Worm (Caenorhabditis elegans) whole organism, L2 larva: Measurements from ENCODE around the gene F58F12.3.
A peak's percentile ranks its signal among the peaks of the same experiment; 100 is the strongest.

ENCODE experiments used
- F13H6.1 ChIP-seq: sonication (generic microtip); optimal IDR thresholded peaks from 2 replicates; lab custom pipeline; 2016; ENCODE audit warnings: missing genetic modification characterization, missing compliant biosample characterization
- R02D3.7 ChIP-seq: fragments of 150-350 bp; optimal IDR thresholded peaks from 2 replicates; lab custom pipeline; 2014; ENCODE audit warnings: missing biosample characterization, missing genetic modification characterization
- ZK546.5 ChIP-seq: sonication (generic microtip); optimal IDR thresholded peaks from 2 replicates; lab custom pipeline; 2017; ENCODE audit warnings: missing biosample characterization, missing genetic modification characterization
- blmp-1 ChIP-seq: sonication (generic microtip); optimal IDR thresholded peaks from 2 replicates; lab custom pipeline; 2017; ENCODE audit warnings: missing genetic modification characterization, mild to moderate bottlenecking, missing compliant biosample characterization, antibody characterized with exemption, moderate library complexity; ENCODE audit not compliant: insufficient read depth
- ceh-16 ChIP-seq: fragments of 150-350 bp; optimal IDR thresholded peaks from 2 replicates; lab custom pipeline; 2014; ENCODE audit warnings: missing biosample characterization, missing genetic modification characterization
- ceh-82 ChIP-seq: fragments of 150-350 bp; optimal IDR thresholded peaks from 2 replicates; lab custom pipeline; 2014; ENCODE audit warnings: missing biosample characterization, missing genetic modification characterization
- crh-2 ChIP-seq: sonication (generic microtip); optimal IDR thresholded peaks from 2 replicates; lab custom pipeline; 2017; ENCODE audit warnings: missing biosample characterization, missing genetic modification characterization
- egl-27 ChIP-seq: sonication (generic microtip); optimal IDR thresholded peaks from 3 replicates; lab custom pipeline; 2017; ENCODE audit warnings: missing biosample characterization, missing genetic modification reagents, missing genetic modification characterization
- elt-1 ChIP-seq: fragments of 150-350 bp; optimal IDR thresholded peaks from 2 replicates; lab custom pipeline; 2014; ENCODE audit warnings: missing biosample characterization, missing genetic modification characterization
- fos-1 ChIP-seq: fragments of 150-350 bp; optimal IDR thresholded peaks from 2 replicates; lab custom pipeline; 2014; ENCODE audit warnings: missing biosample characterization, missing genetic modification characterization
- lin-13 ChIP-seq: fragments of 150-350 bp; optimal IDR thresholded peaks from 2 replicates; lab custom pipeline; 2014; ENCODE audit warnings: missing biosample characterization, missing genetic modification reagents, missing genetic modification characterization
- mbf-1 ChIP-seq: sonication (generic microtip); optimal IDR thresholded peaks from 2 replicates; lab custom pipeline; 2017; ENCODE audit warnings: missing biosample characterization, missing genetic modification characterization
- mdl-1 ChIP-seq, 2 experiments: fragments of 150-350 bp in 1 of 2; sonication (generic microtip) in 1 of 2; optimal IDR thresholded peaks; 2 replicates each; lab custom pipeline; 2017; ENCODE audit warnings: missing biosample characterization in 2 of 2, missing genetic modification characterization in 2 of 2
- nhr-10 ChIP-seq: sonication (generic microtip); optimal IDR thresholded peaks from 2 replicates; lab custom pipeline; 2017; ENCODE audit warnings: missing biosample characterization, missing genetic modification characterization
- nhr-11 ChIP-seq: fragments of 150-350 bp; optimal IDR thresholded peaks from 2 replicates; lab custom pipeline; 2014; ENCODE audit warnings: missing biosample characterization, missing genetic modification characterization
- nhr-129 ChIP-seq: fragments of 150-350 bp; optimal IDR thresholded peaks from 2 replicates; lab custom pipeline; 2014; ENCODE audit warnings: missing biosample characterization, missing genetic modification characterization
- nhr-23 ChIP-seq: fragments of 150-350 bp; optimal IDR thresholded peaks from 2 replicates; lab custom pipeline; 2014; ENCODE audit warnings: missing biosample characterization, missing genetic modification reagents, missing genetic modification characterization
- nhr-237 ChIP-seq: fragments of 150-350 bp; optimal IDR thresholded peaks from 2 replicates; lab custom pipeline; 2014; ENCODE audit warnings: missing biosample characterization, missing genetic modification characterization
- nhr-77 ChIP-seq: fragments of 150-350 bp; optimal IDR thresholded peaks from 2 replicates; lab custom pipeline; 2014; ENCODE audit warnings: missing biosample characterization, missing genetic modification characterization
- peb-1 ChIP-seq: fragments of 150-350 bp; optimal IDR thresholded peaks from 2 replicates; lab custom pipeline; 2014; ENCODE audit warnings: missing biosample characterization, missing genetic modification characterization
- sma-3 ChIP-seq: sonication (generic microtip); optimal IDR thresholded peaks from 2 replicates; lab custom pipeline; 2016; ENCODE audit warnings: missing genetic modification reagents, missing genetic modification characterization, missing compliant biosample characterization
- sma-9 ChIP-seq, 2 experiments: fragments of 150-350 bp in 1 of 2; sonication (generic microtip) in 1 of 2; optimal IDR thresholded peaks; 2 replicates each; lab custom pipeline; 2014 to 2016; ENCODE audit warnings: missing genetic modification characterization in 2 of 2, mild to moderate bottlenecking in 1 of 2, missing biosample characterization in 1 of 2, missing compliant biosample characterization in 1 of 2, missing genetic modification reagents in 1 of 2, moderate library complexity in 1 of 2
- snpc-4 ChIP-seq: fragments of 150-350 bp; optimal IDR thresholded peaks from 2 replicates; lab custom pipeline; 2014; ENCODE audit warnings: missing biosample characterization, missing genetic modification characterization
- unc-39 ChIP-seq: fragments of 150-350 bp; optimal IDR thresholded peaks from 2 replicates; lab custom pipeline; 2014; ENCODE audit warnings: missing biosample characterization, missing genetic modification characterization
- unc-55 ChIP-seq: fragments of 150-350 bp; sonication (generic microtip); optimal IDR thresholded peaks from 3 replicates; lab custom pipeline; 2014; ENCODE audit warnings: missing biosample characterization, missing genetic modification reagents, missing genetic modification characterization
- unc-62 ChIP-seq: fragments of 150-350 bp; optimal IDR thresholded peaks from 2 replicates; lab custom pipeline; 2014; ENCODE audit warnings: missing biosample characterization, missing genetic modification reagents, missing genetic modification characterization
- ztf-11 ChIP-seq: sonication (generic microtip); optimal IDR thresholded peaks from 2 replicates; lab custom pipeline; 2017; ENCODE audit warnings: missing biosample characterization, missing genetic modification characterization
- ztf-4 ChIP-seq: fragments of 150-350 bp; optimal IDR thresholded peaks from 2 replicates; lab custom pipeline; 2014; ENCODE audit warnings: missing biosample characterization, missing genetic modification characterization

F58F12.3 gene

DNA sequence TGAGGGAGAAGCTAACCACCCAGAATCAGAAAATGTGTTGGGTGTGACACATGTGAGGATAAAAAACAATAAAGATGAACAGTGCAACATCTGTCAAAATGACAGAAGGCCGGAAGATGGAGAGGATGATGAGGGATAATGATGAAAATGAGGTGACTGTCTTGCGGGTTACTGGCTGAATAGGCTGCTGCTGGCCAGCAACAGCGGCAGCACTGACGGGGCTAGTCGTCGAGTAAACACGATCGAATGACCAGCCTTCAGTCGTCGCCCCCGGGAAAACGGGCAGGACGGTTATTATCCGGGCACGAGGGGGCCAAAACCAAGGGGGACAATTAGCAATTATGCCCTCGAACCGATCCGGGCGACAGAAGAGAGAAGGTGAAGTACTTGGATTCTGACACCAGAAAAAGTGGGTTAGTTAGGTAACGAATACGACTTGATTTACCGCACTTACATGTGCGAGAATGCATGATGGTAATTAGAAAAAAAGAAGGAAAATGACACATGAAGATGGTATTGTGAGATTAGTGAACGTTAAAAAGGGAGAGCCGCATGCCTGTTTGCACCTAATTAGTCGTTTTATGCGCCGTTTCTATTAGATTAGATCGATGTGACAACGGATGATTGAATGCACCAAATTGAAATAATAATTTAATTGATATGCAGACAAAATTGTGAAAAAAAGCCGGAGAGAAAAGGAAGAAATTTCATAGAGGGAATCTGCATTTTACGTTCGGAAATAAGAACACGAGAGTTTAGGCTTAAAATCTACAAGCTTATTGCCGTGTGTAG is 20.8 kb upstream of the F58F12.3 start:
- no peak for TF ChIP-seq sma-9 (GFP tag; optimal IDR thresholded peaks at IDR 0.05; lab: Kevin White, UChicago)
- no peak for TF ChIP-seq sma-9 (tag; optimal IDR thresholded peaks at IDR 0.05; lab: Kevin White, UChicago)
- peak; percentile 26 for TF ChIP-seq ceh-16

DNA sequence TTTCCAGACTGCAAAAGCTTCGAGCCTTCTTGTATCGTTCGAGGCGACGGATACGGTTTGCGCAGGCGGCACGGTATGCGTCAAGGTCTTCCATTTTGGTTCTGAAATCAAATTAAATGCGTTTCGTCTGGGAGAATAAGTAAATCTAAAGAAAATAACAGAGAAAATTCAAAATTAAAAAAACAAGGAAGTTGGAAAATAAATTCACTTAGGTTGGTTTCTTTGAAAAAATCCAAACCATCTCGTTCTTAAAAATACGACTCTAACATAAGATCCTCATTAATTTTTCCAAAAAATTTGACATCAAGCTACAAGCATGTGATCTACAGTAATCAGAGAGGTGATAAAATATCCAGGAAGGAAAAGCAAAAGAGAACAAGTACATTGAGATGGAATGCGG is 19.1 kb upstream of the F58F12.3 start, which contains the start of gene T25D10.4:
Gene T25D10.4 (minus strand): TSS at position 101 of the 400 bp plus-strand sequence.
- TF ChIP-seq mbf-1 (tag; lab: Kevin White, UChicago) = no peak
- no peak for TF ChIP-seq unc-55 (GFP tag; lab: Kevin White, UChicago)
- no peak for TF ChIP-seq nhr-23 (tag; lab: Kevin White, UChicago)
- TF ChIP-seq nhr-10 (tag; lab: Kevin White, UChicago) = no peak
- TF ChIP-seq blmp-1 (tag; lab: Kevin White, UChicago) = no peak

DNA sequence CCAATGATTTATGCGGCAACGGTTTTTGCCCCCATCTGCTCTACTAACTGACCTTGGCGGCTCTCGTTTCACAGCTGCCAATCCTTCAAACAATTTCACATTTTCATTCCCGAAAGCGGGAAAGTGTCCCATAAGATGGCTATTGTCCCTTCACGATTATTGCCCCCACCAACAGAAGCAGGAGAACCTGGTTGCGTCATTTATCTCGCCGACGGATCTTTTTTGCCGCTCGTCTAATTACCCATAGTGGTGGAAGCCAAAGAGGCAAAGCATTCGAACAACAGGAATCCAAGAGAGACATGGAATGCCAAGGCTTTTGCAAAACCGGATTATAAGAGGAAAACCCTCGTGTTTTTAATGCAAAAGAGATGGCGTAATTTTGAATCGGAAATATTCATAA is 18.0 kb upstream of the F58F12.3 start:
- TF ChIP-seq unc-39 (no peak), ztf-11 (tag; lab: Kevin White, UChicago) (no peak), nhr-11 (tag; lab: Kevin White, UChicago) (no peak), nhr-129 (tag; lab: Kevin White, UChicago) (no peak), snpc-4 (tag; lab: Kevin White, UChicago) (no peak), peb-1 (tag; lab: Kevin White, UChicago) (no peak), mdl-1 (tag; optimal IDR thresholded peaks at IDR 0.05; lab: Kevin White, UChicago) (no peak), lin-13 (GFP tag; lab: Kevin White, UChicago) (no peak), nhr-237 (tag; lab: Kevin White, UChicago) (no peak)

DNA sequence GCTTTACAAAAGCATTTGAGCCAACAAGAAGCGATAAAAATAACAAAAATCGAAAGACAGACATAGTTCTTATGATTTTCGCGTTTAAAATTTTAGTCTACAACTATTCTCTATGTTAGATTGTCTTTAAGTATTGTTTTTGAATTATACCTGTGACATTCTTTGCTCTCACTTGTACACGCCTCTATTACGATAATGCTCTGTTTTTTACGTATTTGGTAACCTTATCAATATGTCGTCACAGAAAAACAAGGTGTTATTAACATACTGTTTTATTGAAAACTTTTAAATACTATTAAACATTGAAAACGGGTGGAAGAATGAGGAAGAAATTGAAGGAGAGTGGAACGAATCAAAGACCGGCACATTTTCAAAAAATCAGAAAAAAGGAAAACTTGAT is 16.2 kb upstream of the F58F12.3 start, which contains the start of gene spp-11:
Gene spp-11 (minus strand): TSS at position 101 of the 400 bp plus-strand sequence.
- no peak for TF ChIP-seq ceh-16

DNA sequence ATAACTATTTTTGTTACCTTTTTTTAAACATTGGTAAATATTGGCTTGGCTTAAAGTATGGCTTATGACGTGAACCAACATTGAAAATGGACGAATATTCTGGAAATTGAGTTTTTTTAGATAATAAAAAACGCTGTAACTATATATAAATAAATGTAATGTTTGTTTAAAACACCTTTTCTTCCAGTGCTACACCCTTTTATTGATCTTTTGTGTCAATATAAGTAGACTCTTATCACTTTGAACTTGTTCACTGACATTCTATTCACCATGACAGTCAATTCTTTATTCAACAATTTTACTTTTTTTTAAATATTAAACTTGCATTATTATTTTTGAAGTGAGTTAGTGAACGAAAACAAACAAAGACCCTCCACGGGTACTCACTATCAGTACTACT is 12.1 kb upstream of the F58F12.3 start, which contains the start of gene T25D10.1:
Gene T25D10.1 (plus strand): TSS at position 169 of the 400 bp plus-strand sequence.
- TF ChIP-seq nhr-77 (tag; lab: Kevin White, UChicago) (no peak), ZK546.5 (no peak), blmp-1 (tag; lab: Kevin White, UChicago) (no peak), unc-39 (no peak), nhr-237 (tag; lab: Kevin White, UChicago) (no peak), fos-1 (tag; lab: Kevin White, UChicago) (no peak), ceh-82 (tag; lab: Kevin White, UChicago) (no peak)

DNA sequence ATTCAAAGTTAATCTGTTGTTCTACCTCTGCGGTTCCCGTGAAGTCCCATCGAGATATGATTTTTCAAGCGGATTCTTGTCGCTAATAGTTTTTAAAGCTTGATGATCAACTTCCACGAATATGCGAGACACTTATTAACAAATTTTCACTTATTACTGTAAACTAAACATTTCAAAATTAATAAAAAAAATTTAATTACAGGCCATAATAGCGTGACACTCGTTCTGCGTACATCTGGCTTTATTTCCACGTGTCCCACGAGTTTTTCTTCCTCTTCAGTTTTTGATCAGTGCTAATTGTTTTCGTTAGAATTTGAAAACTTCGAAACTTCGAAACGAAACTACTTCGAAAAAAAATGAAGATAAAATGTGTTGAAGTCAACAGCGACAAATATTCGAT is 10.6 kb upstream of the F58F12.3 start, which contains the start of gene btb-2:
Gene btb-2 (plus strand): TSS at position 301 of the 400 bp plus-strand sequence.
- no peak for TF ChIP-seq sma-3 (GFP tag; lab: Kevin White, UChicago)
- no peak for TF ChIP-seq F13H6.1 (tag; lab: Kevin White, UChicago)
- no peak for TF ChIP-seq lin-13 (GFP tag; lab: Kevin White, UChicago)
- TF ChIP-seq sma-9 (GFP tag; optimal IDR thresholded peaks at IDR 0.05; lab: Kevin White, UChicago) = no peak
- no peak for TF ChIP-seq sma-9 (tag; optimal IDR thresholded peaks at IDR 0.05; lab: Kevin White, UChicago)
- TF ChIP-seq nhr-10 (tag; lab: Kevin White, UChicago) = no peak
- no peak for TF ChIP-seq fos-1 (tag; lab: Kevin White, UChicago)
- TF ChIP-seq crh-2 (tag; lab: Kevin White, UChicago) = no peak
- TF ChIP-seq mdl-1 (tag; optimal IDR thresholded peaks at IDR 0.05; lab: Kevin White, UChicago) = no peak
- no peak for TF ChIP-seq unc-62 (GFP tag; lab: Kevin White, UChicago)
- no peak for TF ChIP-seq ztf-4 (tag; lab: Kevin White, UChicago)
- TF ChIP-seq elt-1 = no peak
- TF ChIP-seq R02D3.7 = no peak
- no peak for TF ChIP-seq ceh-16
- no peak for TF ChIP-seq egl-27 (tag; lab: Kevin White, UChicago)
